Fruit fly (Drosophila melanogaster): Measurements from ENCODE around the gene CG42811.

- TF ChIP-seq psq (optimal IDR thresholded peaks at IDR 0.05) = no peak
- no peak for TF ChIP-seq pan (optimal IDR thresholded peaks at IDR 0.05)
- TF ChIP-seq usp (GFP tag; optimal IDR thresholded peaks at IDR 0.05) = no peak
- no peak for TF ChIP-seq EcR (GFP tag; optimal IDR thresholded peaks at IDR 0.05)
- TF ChIP-seq CG8478 (optimal IDR thresholded peaks at IDR 0.05) = no peak
Observed at dm6 chr3R:24318217-24319082, 48.6 kb downstream of the CG42811 start, which contains the start of the genes Nab2 and BRWD3.
